Worm (Caenorhabditis elegans) whole organism, midembryonic: ENCODE measurements around the gene F41B4.2.

Experiments
- T22C8.4 ChIP-seq: fragments of 200-800 bp; sonication (Bioruptor generic); IDR thresholded peaks from 2 replicates; pipeline ENCODE4 v1.3.6; 2022; ENCODE audit warnings: missing genetic modification characterization, missing compliant biosample characterization
- cog-1 ChIP-seq: sonication (generic microtip); optimal IDR thresholded peaks from 2 replicates; lab custom pipeline; 2016; ENCODE audit warnings: missing genetic modification characterization, missing compliant biosample characterization
- flt-1 ChIP-seq: fragments of 200-800 bp; sonication (Bioruptor generic); IDR thresholded peaks from 2 replicates; pipeline ENCODE4 v1.3.6; 2022; ENCODE audit warnings: missing genetic modification characterization, missing compliant biosample characterization
- klf-2 ChIP-seq: fragments of 200-800 bp; sonication (Bioruptor generic); conservative IDR thresholded peaks from 2 replicates; pipeline ENCODE4 v1.3.6; 2022; ENCODE audit warnings: missing genetic modification reagents, missing genetic modification characterization, missing compliant biosample characterization
- med-1 ChIP-seq: sonication (generic microtip); optimal IDR thresholded peaks from 2 replicates; lab custom pipeline; 2017; ENCODE audit warnings: missing genetic modification characterization, mild to moderate bottlenecking, missing compliant biosample characterization, antibody characterized with exemption, missing genetic modification reagents; ENCODE audit not compliant: insufficient read depth
- ref-1 ChIP-seq: fragments of 200-800 bp; sonication (Bioruptor generic); conservative IDR thresholded peaks from 2 replicates; pipeline ENCODE4 v1.3.6; 2022; ENCODE audit warnings: missing genetic modification reagents, missing genetic modification characterization, missing compliant biosample characterization
- tab-1 ChIP-seq: fragments of 200-800 bp; sonication (Bioruptor generic); IDR thresholded peaks from 2 replicates; pipeline ENCODE4 v1.3.6; 2022; ENCODE audit warnings: missing genetic modification characterization, missing compliant biosample characterization
- ztf-23 ChIP-seq: fragments of 200-800 bp; sonication (Bioruptor generic); IDR thresholded peaks from 2 replicates; pipeline ENCODE4 v1.3.6; 2022; ENCODE audit warnings: missing genetic modification reagents, missing genetic modification characterization, missing compliant biosample characterization
- ztf-29 ChIP-seq: fragments of 200-800 bp; sonication (Bioruptor generic); IDR thresholded peaks from 2 replicates; pipeline ENCODE4 v1.3.6; 2022; ENCODE audit warnings: missing genetic modification reagents, missing genetic modification characterization, missing compliant biosample characterization

- TF ChIP-seq T22C8.4 (GFP tag; lab: Robert Waterston, UW), result no peak
- TF ChIP-seq flt-1 (GFP tag; lab: Robert Waterston, UW), result no peak
- TF ChIP-seq tab-1, result no peak
- TF ChIP-seq ref-1, result no peak
- no peak for TF ChIP-seq ztf-23
- no peak for TF ChIP-seq ztf-29 (GFP tag; lab: Robert Waterston, UW)
- no peak for TF ChIP-seq med-1 (GFP tag; lab: Kevin White, UChicago)
- TF ChIP-seq klf-2, result no peak
- TF ChIP-seq cog-1, result no peak
These were observed 29.6 kb downstream of the F41B4.2 start for ce11 chrX:6805427-6805826.
